Fruit fly (Drosophila melanogaster): ENCODE measurements around the gene CG17195.

Gene CG17195

dm6 chr3R:25737735-25738371 is 39.1 kb downstream of the CG17195 start (continued):
- TF ChIP-seq slp2 (GFP tag; optimal IDR thresholded peaks at IDR 0.05) (peak; percentile 97), abd-A (tag; optimal IDR thresholded peaks at IDR 0.05) (peak; percentile 7), CG4404 (GFP tag; IDR thresholded peaks at IDR 0.05) (peak; percentile 71), CG7786 (GFP tag; optimal IDR thresholded peaks at IDR 0.05) (peak; percentile 93), CG34422 (GFP tag; IDR thresholded peaks at IDR 0.05) (peak; percentile 96), crc (GFP tag; optimal IDR thresholded peaks at IDR 0.05) (peak; percentile 90), Drgx (GFP tag; IDR thresholded peaks at IDR 0.05) (peak; percentile 96), bigmax (GFP tag; optimal IDR thresholded peaks at IDR 0.05) (peak; percentile 31), Camta (GFP tag; optimal IDR thresholded peaks at IDR 0.05) (peak; percentile 96), oc (tag; optimal IDR thresholded peaks at IDR 0.05) (peak; percentile 95), CG2129 (GFP tag; IDR thresholded peaks at IDR 0.05; ENCODE audit: partially characterized antibody) (no peak), trem (tag; optimal IDR thresholded peaks at IDR 0.05) (peak; percentile 92), Opbp (GFP tag; IDR thresholded peaks at IDR 0.05; ENCODE audit: partially characterized antibody) (no peak), CG31365 (tag; optimal IDR thresholded peaks at IDR 0.05) (peak; percentile 73), Sry-δ (GFP tag; optimal IDR thresholded peaks at IDR 0.05) (peak; percentile 62), Sox100B (GFP tag; optimal IDR thresholded peaks at IDR 0.05) (peak; percentile 90), caup (GFP tag; optimal IDR thresholded peaks at IDR 0.05; ENCODE audit: severe bottlenecking) (peak; percentile 81), tio (GFP tag; optimal IDR thresholded peaks at IDR 0.05) (peak; percentile 82), CG11504 (tag; optimal IDR thresholded peaks at IDR 0.05) (peak; percentile 93), CG18619 (GFP tag; optimal IDR thresholded peaks at IDR 0.05) (peak; percentile 80), Ets65A (GFP tag) (peak; percentile 99), ftz-f1 (GFP tag; optimal IDR thresholded peaks at IDR 0.05) (peak; percentile 29), MBD-R2 (GFP tag; IDR thresholded peaks at IDR 0.05) (peak; percentile 44; the same call in 1 of the 2 replicates), CG13123 (GFP tag; optimal IDR thresholded peaks at IDR 0.05) (peak; percentile 82), grn (GFP tag; optimal IDR thresholded peaks at IDR 0.05) (peak; percentile 33), CG15601 (tag; optimal IDR thresholded peaks at IDR 0.05) (peak; percentile 96), CG13775 (GFP tag; optimal IDR thresholded peaks at IDR 0.05) (peak; percentile 78), ind (GFP tag; optimal IDR thresholded peaks at IDR 0.05) (peak; percentile 96), ash1 (GFP tag; optimal IDR thresholded peaks at IDR 0.05) (no peak), CG10274 (GFP tag; optimal IDR thresholded peaks at IDR 0.05) (peak; percentile 59), zfh1 (GFP tag; IDR thresholded peaks at IDR 0.05) (peak; percentile 94), Max (GFP tag; optimal IDR thresholded peaks at IDR 0.05) (peak; percentile 86), CG9215 (GFP tag; IDR thresholded peaks at IDR 0.05) (peak; percentile 62), gcm (GFP tag; optimal IDR thresholded peaks at IDR 0.05) (no peak), tgo (GFP tag; IDR thresholded peaks at IDR 0.05) (peak; percentile 88), CG12659 (GFP tag; optimal IDR thresholded peaks at IDR 0.05) (peak; percentile 87), CG11247 (GFP tag; IDR thresholded peaks at IDR 0.05) (peak; percentile 83), CG10209 (GFP tag; optimal IDR thresholded peaks at IDR 0.05) (peak; percentile 89), CG7963 (GFP tag; IDR thresholded peaks at IDR 0.05; ENCODE audit: partially characterized antibody) (no peak), z (GFP tag; IDR thresholded peaks at IDR 0.05) (peak; percentile 60; the same call in 1 of the 3 replicates), CG15269 (tag; optimal IDR thresholded peaks at IDR 0.05) (peak; percentile 85), nau (GFP tag; optimal IDR thresholded peaks at IDR 0.05) (peak; percentile 88), bcd (GFP tag; optimal IDR thresholded peaks at IDR 0.05) (peak; percentile 93), cato (GFP tag; optimal IDR thresholded peaks at IDR 0.05; ENCODE audit: borderline replicate concordance) (peak; percentile 92), cad (GFP tag; optimal IDR thresholded peaks at IDR 0.05) (no peak), gce (GFP tag; IDR thresholded peaks at IDR 0.05) (peak; percentile 91), CG4282 (GFP tag; optimal IDR thresholded peaks at IDR 0.05) (peak; percentile 79), usp (GFP tag; optimal IDR thresholded peaks at IDR 0.05) (no peak), Med (GFP tag) (peak; percentile 99), jumu (GFP tag; optimal IDR thresholded peaks at IDR 0.05) (peak; percentile 96)

Data from whole organism, embryonic.